Worm (Caenorhabditis elegans) whole organism, L1 larva: ENCODE measurements around the gene slc-36.5.

ENCODE experiments used
- C16A3.4 ChIP-seq: fragments of 150-350 bp; optimal IDR thresholded peaks from 2 replicates; lab custom pipeline; 2014; ENCODE audit warnings: missing biosample characterization, missing genetic modification characterization
- Y116A8C.19 ChIP-seq: sonication (generic microtip); optimal IDR thresholded peaks from 2 replicates; lab custom pipeline; 2016; ENCODE audit warnings: missing compliant biosample characterization, missing genetic modification characterization, borderline replicate concordance
- aha-1 ChIP-seq: fragments of 150-350 bp; optimal IDR thresholded peaks from 2 replicates; lab custom pipeline; 2014; ENCODE audit warnings: missing biosample characterization, missing genetic modification characterization
- blmp-1 ChIP-seq: fragments of 150-350 bp; optimal IDR thresholded peaks from 2 replicates; lab custom pipeline; 2014; ENCODE audit warnings: missing biosample characterization, missing genetic modification characterization
- ceh-8 ChIP-seq: fragments of 200-800 bp; sonication (Bioruptor generic); optimal IDR thresholded peaks from 2 replicates; lab custom pipeline; 2018; ENCODE audit warnings: mild to moderate bottlenecking, missing genetic modification characterization, moderate library complexity, missing compliant biosample characterization
- ceh-82 ChIP-seq, 3 experiments: fragments of 150-350 bp in 1 of 3; sonication (generic microtip) in 2 of 3; optimal IDR thresholded peaks; 2 replicates each; lab custom pipeline; 2014 to 2017; ENCODE audit warnings: missing biosample characterization in 3 of 3, missing genetic modification characterization in 3 of 3
- ceh-90 ChIP-seq: sonication (generic microtip); optimal IDR thresholded peaks from 2 replicates; lab custom pipeline; 2016; ENCODE audit warnings: missing genetic modification characterization, missing compliant biosample characterization
- ces-1 ChIP-seq: fragments of 150-350 bp; optimal IDR thresholded peaks from 2 replicates; lab custom pipeline; 2014; ENCODE audit warnings: missing biosample characterization, missing genetic modification reagents, missing genetic modification characterization
- dpl-1 ChIP-seq, 3 experiments: fragments of 150-350 bp in 2 of 3; sonication (generic microtip) in 1 of 3; optimal IDR thresholded peaks; 2 replicates each; lab custom pipeline; 2014 to 2017; ENCODE audit warnings: missing biosample characterization in 3 of 3, missing genetic modification characterization in 3 of 3, missing genetic modification reagents in 3 of 3
- efl-3 ChIP-seq: fragments of 200-800 bp; sonication (Bioruptor generic); optimal IDR thresholded peaks from 2 replicates; lab custom pipeline; 2018; ENCODE audit warnings: mild to moderate bottlenecking, missing genetic modification characterization, missing compliant biosample characterization
- egl-13 ChIP-seq: sonication (generic microtip); optimal IDR thresholded peaks from 2 replicates; lab custom pipeline; 2016; ENCODE audit warnings: missing genotype, missing genetic modification reagents, missing genetic modification characterization, missing compliant biosample characterization
- egl-27 ChIP-seq, 2 experiments: fragments of 150-350 bp in 1 of 2; sonication (generic microtip); optimal IDR thresholded peaks; 3 replicates each; lab custom pipeline; 2017 to 2018; ENCODE audit warnings: missing biosample characterization in 2 of 2, missing genetic modification characterization in 2 of 2, missing genetic modification reagents in 2 of 2
- fkh-10 ChIP-seq: sonication (generic microtip); optimal IDR thresholded peaks from 2 replicates; lab custom pipeline; 2017; ENCODE audit warnings: missing biosample characterization, missing genetic modification reagents, missing genetic modification characterization
- fos-1 ChIP-seq: fragments of 150-350 bp; optimal IDR thresholded peaks from 2 replicates; lab custom pipeline; 2014; ENCODE audit warnings: missing biosample characterization, missing genetic modification characterization
- hlh-17 ChIP-seq: fragments of 200-800 bp; sonication (Bioruptor generic); optimal IDR thresholded peaks from 2 replicates; lab custom pipeline; 2018; ENCODE audit warnings: missing genetic modification characterization, mild to moderate bottlenecking, missing compliant biosample characterization, moderate library complexity, borderline replicate concordance
- hpl-2 ChIP-seq: fragments of 150-350 bp; optimal IDR thresholded peaks from 2 replicates; lab custom pipeline; 2014; ENCODE audit warnings: missing biosample characterization, missing genetic modification reagents, missing genetic modification characterization
- isw-1 ChIP-seq: fragments of 200-800 bp; sonication (Bioruptor generic); IDR thresholded peaks from 2 replicates; pipeline ENCODE4 v1.3.6; 2022; ENCODE audit warnings: missing genetic modification characterization, missing compliant biosample characterization
- jun-1 ChIP-seq: fragments of 150-350 bp; optimal IDR thresholded peaks from 2 replicates; lab custom pipeline; 2014; ENCODE audit warnings: missing biosample characterization, missing genetic modification reagents, missing genetic modification characterization
- lin-13 ChIP-seq: fragments of 150-350 bp; optimal IDR thresholded peaks from 2 replicates; lab custom pipeline; 2014; ENCODE audit warnings: missing biosample characterization, missing genetic modification reagents, missing genetic modification characterization
- lin-39 ChIP-seq: fragments of 150-350 bp; optimal IDR thresholded peaks from 2 replicates; lab custom pipeline; 2014; ENCODE audit warnings: missing biosample characterization, missing genetic modification reagents, missing genetic modification characterization
- lir-3 ChIP-seq: sonication (generic microtip); optimal IDR thresholded peaks from 2 replicates; lab custom pipeline; 2016; ENCODE audit warnings: mild to moderate bottlenecking, missing genetic modification characterization, moderate library complexity, missing compliant biosample characterization; ENCODE audit not compliant: poor library complexity
- lsy-2 ChIP-seq, 2 experiments: fragments of 150-350 bp; optimal IDR thresholded peaks; 2 replicates each; lab custom pipeline; 2014; ENCODE audit warnings: missing biosample characterization in 2 of 2, missing genetic modification characterization in 2 of 2
- mdl-1 ChIP-seq, 2 experiments: fragments of 150-350 bp; optimal IDR thresholded peaks; 2 replicates each; lab custom pipeline; 2014 to 2017; ENCODE audit warnings: missing biosample characterization in 2 of 2, missing genetic modification characterization in 2 of 2, inconsistent platforms in 1 of 2
- mef-2 ChIP-seq: fragments of 150-350 bp; optimal IDR thresholded peaks from 2 replicates; lab custom pipeline; 2014; ENCODE audit warnings: missing biosample characterization, missing genetic modification characterization
- mep-1 ChIP-seq: fragments of 150-350 bp; optimal IDR thresholded peaks from 2 replicates; lab custom pipeline; 2014; ENCODE audit warnings: missing biosample characterization, missing genetic modification characterization
- nhr-11 ChIP-seq: fragments of 150-350 bp; optimal IDR thresholded peaks from 2 replicates; lab custom pipeline; 2014; ENCODE audit warnings: missing biosample characterization, missing genetic modification characterization
- nhr-19 ChIP-seq: fragments of 200-800 bp; sonication (Bioruptor generic); conservative IDR thresholded peaks from 2 replicates; pipeline ENCODE4 v1.3.6; 2022; ENCODE audit warnings: missing genetic modification characterization, missing compliant biosample characterization
- nhr-20 ChIP-seq: sonication (generic microtip); optimal IDR thresholded peaks from 2 replicates; lab custom pipeline; 2016; ENCODE audit warnings: mild to moderate bottlenecking, missing genetic modification characterization, missing compliant biosample characterization
- nhr-237 ChIP-seq: fragments of 150-350 bp; optimal IDR thresholded peaks from 2 replicates; lab custom pipeline; 2014; ENCODE audit warnings: missing biosample characterization, missing genetic modification characterization
- nhr-71 ChIP-seq: sonication (generic microtip); optimal IDR thresholded peaks from 2 replicates; lab custom pipeline; 2016; ENCODE audit warnings: mild to moderate bottlenecking, missing genetic modification characterization, moderate library complexity, missing compliant biosample characterization
- nhr-76 ChIP-seq: sonication (generic microtip); optimal IDR thresholded peaks from 2 replicates; lab custom pipeline; 2017; ENCODE audit warnings: missing biosample characterization, missing genetic modification characterization
- nhr-77 ChIP-seq: fragments of 150-350 bp; optimal IDR thresholded peaks from 2 replicates; lab custom pipeline; 2014; ENCODE audit warnings: missing biosample characterization, missing genetic modification characterization
- nhr-84 ChIP-seq: sonication (generic microtip); optimal IDR thresholded peaks from 2 replicates; lab custom pipeline; 2017; ENCODE audit warnings: missing biosample characterization, missing genetic modification characterization
- nhr-85 ChIP-seq: sonication (generic microtip); peaks from one replicate; lab custom pipeline; 2016; ENCODE audit warnings: missing genetic modification characterization, inconsistent platforms, missing compliant biosample characterization
- nhr-90 ChIP-seq: sonication (generic microtip); optimal IDR thresholded peaks from 2 replicates; lab custom pipeline; 2016; ENCODE audit warnings: mild to moderate bottlenecking, missing genetic modification characterization, missing compliant biosample characterization; ENCODE audit not compliant: poor library complexity
- pag-3 ChIP-seq: sonication (generic microtip); optimal IDR thresholded peaks from 2 replicates; lab custom pipeline; 2017; ENCODE audit warnings: missing genetic modification characterization, mild to moderate bottlenecking, missing compliant biosample characterization, antibody characterized with exemption, borderline replicate concordance; ENCODE audit not compliant: insufficient read depth
- pax-3 ChIP-seq: fragments of 200-800 bp; sonication (Bioruptor generic); optimal IDR thresholded peaks from 2 replicates; lab custom pipeline; 2018; ENCODE audit warnings: mild to moderate bottlenecking, missing genetic modification characterization, moderate library complexity, missing compliant biosample characterization
- skn-1 ChIP-seq: fragments of 150-350 bp; optimal IDR thresholded peaks from 2 replicates; lab custom pipeline; 2014; ENCODE audit warnings: missing biosample characterization, missing genetic modification characterization
- snpc-4 ChIP-seq: fragments of 150-350 bp; optimal IDR thresholded peaks from 2 replicates; lab custom pipeline; 2014; ENCODE audit warnings: missing biosample characterization, missing genetic modification characterization
- sup-37 ChIP-seq: fragments of 200-800 bp; sonication (Bioruptor generic); optimal IDR thresholded peaks from 2 replicates; lab custom pipeline; 2018; ENCODE audit warnings: mild to moderate bottlenecking, missing genetic modification characterization, missing compliant biosample characterization
- swsn-7 ChIP-seq: sonication (generic microtip); optimal IDR thresholded peaks from 2 replicates; lab custom pipeline; 2016; ENCODE audit warnings: missing genetic modification characterization, missing compliant biosample characterization
- tbx-2 ChIP-seq: sonication (generic microtip); optimal IDR thresholded peaks from 2 replicates; lab custom pipeline; 2016; ENCODE audit warnings: missing genetic modification characterization, missing compliant biosample characterization
- tlp-1 ChIP-seq: fragments of 150-350 bp; optimal IDR thresholded peaks from 2 replicates; lab custom pipeline; 2014; ENCODE audit warnings: missing biosample characterization, missing genetic modification characterization
- unc-30 ChIP-seq: sonication (generic microtip); optimal IDR thresholded peaks from 2 replicates; lab custom pipeline; 2017; ENCODE audit warnings: missing biosample characterization, missing genetic modification characterization
- unc-62 ChIP-seq: fragments of 150-350 bp; optimal IDR thresholded peaks from 2 replicates; lab custom pipeline; 2014; ENCODE audit warnings: missing biosample characterization, missing genetic modification reagents, missing genetic modification characterization
- xbp-1 ChIP-seq: sonication (generic microtip); optimal IDR thresholded peaks from 2 replicates; lab custom pipeline; 2016; ENCODE audit warnings: missing genetic modification characterization, missing compliant biosample characterization
- ztf-4 ChIP-seq: fragments of 150-350 bp; optimal IDR thresholded peaks from 2 replicates; lab custom pipeline; 2014; ENCODE audit warnings: missing biosample characterization, missing genetic modification characterization

Gene slc-36.5

ce11 chrII:6842651-6843118 is 34.2 kb downstream of the slc-36.5 start (continued):
- TF ChIP-seq unc-62 (GFP tag; lab: Kevin White, UChicago) (no peak), aha-1 (tag; lab: Kevin White, UChicago) (no peak), C16A3.4 (tag; lab: Kevin White, UChicago) (peak; percentile 35), ceh-8 (GFP tag; lab: Kevin White, UChicago) (no peak), mdl-1 (tag; optimal IDR thresholded peaks at IDR 0.05; lab: Kevin White, UChicago) (peak in 1 of 2 experiments; percentile 78), blmp-1 (tag; lab: Kevin White, UChicago) (peak; percentile 89), lin-13 (GFP tag; lab: Kevin White, UChicago) (no peak), lin-39 (tag; lab: Kevin White, UChicago) (no peak), nhr-237 (tag; lab: Kevin White, UChicago) (no peak), nhr-71 (tag; lab: Kevin White, UChicago) (peak; percentile 94), jun-1 (peak; percentile 73), swsn-7 (peak; percentile 30), pax-3 (tag; lab: Kevin White, UChicago) (peak; percentile 20), ztf-4 (tag; lab: Kevin White, UChicago) (peak; percentile 40), nhr-20 (peak; percentile 94), nhr-77 (tag; lab: Kevin White, UChicago) (peak; percentile 26), dpl-1 (GFP tag; optimal IDR thresholded peaks at IDR 0.05; lab: Kevin White, UChicago) (peak in 1 of 3 experiments; percentile 5), fkh-10 (GFP tag; lab: Kevin White, UChicago) (no peak), hlh-17 (no peak), tbx-2 (peak; percentile 85), mep-1 (tag; lab: Kevin White, UChicago) (no peak), ceh-82 (tag; optimal IDR thresholded peaks at IDR 0.05; lab: Kevin White, UChicago) (peak in 2 of 3 experiments; percentile 7 to 14), Y116A8C.19 (no peak), nhr-19 (GFP tag; lab: Robert Waterston, UW) (peak; percentile 71), nhr-84 (tag; lab: Kevin White, UChicago) (no peak), nhr-90 (tag; lab: Kevin White, UChicago) (peak; percentile 86), xbp-1 (tag; lab: Kevin White, UChicago) (peak; percentile 8), isw-1 (GFP tag; lab: Robert Waterston, UW) (no peak), sup-37 (GFP tag; lab: Kevin White, UChicago) (no peak), fos-1 (tag; lab: Kevin White, UChicago) (peak; percentile 11), egl-27 (tag; optimal IDR thresholded peaks at IDR 0.05; lab: Kevin White, UChicago) (peak; percentile 98 to 99), nhr-76 (no peak), hpl-2 (GFP tag; lab: Kevin White, UChicago) (no peak), unc-30 (no peak), ces-1 (GFP tag; lab: Kevin White, UChicago) (no peak), tlp-1 (tag; lab: Kevin White, UChicago) (peak; percentile 16), nhr-11 (tag; lab: Kevin White, UChicago) (no peak), egl-13 (tag; lab: Kevin White, UChicago) (no peak), ceh-90 (tag; lab: Kevin White, UChicago) (no peak), nhr-85 (tag; lab: Kevin White, UChicago) (peak; percentile 99), lir-3 (tag; lab: Kevin White, UChicago) (peak; percentile 52), lsy-2 (tag; optimal IDR thresholded peaks at IDR 0.05; lab: Kevin White, UChicago) (peak; percentile 64 to 68), pag-3 (tag; lab: Kevin White, UChicago) (no peak), mef-2 (tag; lab: Kevin White, UChicago) (no peak), efl-3 (GFP tag; lab: Kevin White, UChicago) (no peak), skn-1 (peak; percentile 35), snpc-4 (tag; lab: Kevin White, UChicago) (no peak)
